Worm (Caenorhabditis elegans): ENCODE results near the gene hxk-3.

- no peak for TF ChIP-seq madf-5 (GFP tag; IDR thresholded peaks at IDR 0.05)
- TF ChIP-seq lir-3 (tag; optimal IDR thresholded peaks at IDR 0.05), result no peak
Measured at ce11 chrIV:1512944-1513343, 15.5 kb downstream of the hxk-3 start.

Data from whole organism, L4 larva.